Worm (Caenorhabditis elegans) whole organism, L4 larva: ENCODE data around the gene rpl-42.

Source experiments
- F10B5.3 ChIP-seq: sonication (generic microtip); optimal IDR thresholded peaks from 2 replicates; lab custom pipeline; 2016; ENCODE audit warnings: mild to moderate bottlenecking, missing genetic modification characterization, missing compliant biosample characterization
- R02D3.7 ChIP-seq: fragments of 150-350 bp; sonication (generic microtip); optimal IDR thresholded peaks from 3 replicates; lab custom pipeline; 2014; ENCODE audit warnings: missing biosample characterization, missing genetic modification characterization
- Y48G9A.11 ChIP-seq: fragments of 200-800 bp; sonication (Bioruptor generic); IDR thresholded peaks from 2 replicates; pipeline ENCODE4 v1.3.6; 2022; ENCODE audit warnings: missing genetic modification reagents, missing genetic modification characterization, missing compliant biosample characterization
- aha-1 ChIP-seq: fragments of 150-350 bp; peaks from one replicate; lab custom pipeline; 2014; ENCODE audit warnings: missing biosample characterization, missing genetic modification characterization
- ces-1 ChIP-seq: fragments of 150-350 bp; sonication (generic microtip); optimal IDR thresholded peaks from 4 replicates; lab custom pipeline; 2014; ENCODE audit warnings: missing biosample characterization, missing genetic modification reagents, missing genetic modification characterization
- ctbp-1 ChIP-seq: fragments of 200-800 bp; sonication (Bioruptor generic); IDR thresholded peaks from 2 replicates; pipeline ENCODE4 v1.3.6; 2022; ENCODE audit warnings: missing genetic modification reagents, missing genetic modification characterization, missing compliant biosample characterization
- daf-12 ChIP-seq: fragments of 150-350 bp; optimal IDR thresholded peaks from 2 replicates; lab custom pipeline; 2014; ENCODE audit warnings: missing biosample characterization, missing genetic modification reagents, missing genetic modification characterization
- daf-16 ChIP-seq, 3 experiments: sonication (generic microtip); optimal IDR thresholded peaks; 2 replicates each; lab custom pipeline; 2016 to 2017; ENCODE audit warnings: missing genetic modification characterization in 3 of 3, missing genetic modification reagents in 3 of 3, mild to moderate bottlenecking in 2 of 3, missing compliant biosample characterization in 2 of 3, missing biosample characterization in 1 of 3, moderate library complexity in 1 of 3
- daf-8 ChIP-seq: fragments of 200-800 bp; sonication (Bioruptor generic); IDR thresholded peaks from 2 replicates; pipeline ENCODE4 v1.3.6; 2022; ENCODE audit warnings: missing genetic modification characterization, missing compliant biosample characterization
- dmd-6 ChIP-seq: fragments of 200-800 bp; sonication (Bioruptor generic); IDR thresholded peaks from 2 replicates; pipeline ENCODE4 v1.3.6; 2022; ENCODE audit warnings: missing genetic modification reagents, missing genetic modification characterization, missing compliant biosample characterization
- dpl-1 ChIP-seq: fragments of 150-350 bp; optimal IDR thresholded peaks from 2 replicates; lab custom pipeline; 2014; ENCODE audit warnings: missing biosample characterization, missing genetic modification reagents, missing genetic modification characterization
- duxl-1 ChIP-seq: sonication (generic microtip); optimal IDR thresholded peaks from 2 replicates; lab custom pipeline; 2016; ENCODE audit warnings: mild to moderate bottlenecking, missing genetic modification characterization, moderate library complexity, missing compliant biosample characterization; ENCODE audit not compliant: poor library complexity
- fkh-10 ChIP-seq: fragments of 150-350 bp; optimal IDR thresholded peaks from 2 replicates; lab custom pipeline; 2014; ENCODE audit warnings: missing biosample characterization, missing genetic modification reagents, missing genetic modification characterization
- hmg-1.1 ChIP-seq: fragments of 200-800 bp; sonication (Bioruptor generic); IDR thresholded peaks from 2 replicates; pipeline ENCODE4 v1.3.6; 2022; ENCODE audit warnings: missing genetic modification reagents, missing genetic modification characterization, missing compliant biosample characterization
- jun-1 ChIP-seq: fragments of 150-350 bp; optimal IDR thresholded peaks from 2 replicates; lab custom pipeline; 2014; ENCODE audit warnings: missing biosample characterization, missing genetic modification reagents, missing genetic modification characterization
- lim-7 ChIP-seq: fragments of 200-800 bp; sonication (Bioruptor generic); IDR thresholded peaks from 2 replicates; pipeline ENCODE4 v1.3.6; 2022; ENCODE audit warnings: missing genetic modification characterization, missing compliant biosample characterization
- lin-13 ChIP-seq: fragments of 150-350 bp; optimal IDR thresholded peaks from 2 replicates; lab custom pipeline; 2014; ENCODE audit warnings: missing biosample characterization, missing genetic modification reagents, missing genetic modification characterization
- lin-15B ChIP-seq: fragments of 150-350 bp; sonication (generic microtip); optimal IDR thresholded peaks from 3 replicates; lab custom pipeline; 2014; ENCODE audit warnings: missing biosample characterization, missing genetic modification characterization
- lsy-2 ChIP-seq, 2 experiments: fragments of 150-350 bp in 1 of 2; sonication (generic microtip) in 1 of 2; optimal IDR thresholded peaks; 2 replicates each; lab custom pipeline; 2014 to 2017; ENCODE audit warnings: missing biosample characterization in 2 of 2, missing genetic modification characterization in 2 of 2
- madf-9 ChIP-seq: fragments of 200-800 bp; sonication (Bioruptor generic); conservative IDR thresholded peaks from 2 replicates; pipeline ENCODE4 v1.3.6; 2022; ENCODE audit warnings: missing genetic modification reagents, missing genetic modification characterization, missing compliant biosample characterization
- mep-1 ChIP-seq: fragments of 150-350 bp; sonication (generic microtip); optimal IDR thresholded peaks from 3 replicates; lab custom pipeline; 2014; ENCODE audit warnings: missing biosample characterization, missing genetic modification characterization
- mes-2 ChIP-seq: sonication (generic microtip); optimal IDR thresholded peaks from 2 replicates; lab custom pipeline; 2016; ENCODE audit warnings: missing genotype, mild to moderate bottlenecking, missing genetic modification characterization, missing compliant biosample characterization; ENCODE audit not compliant: poor library complexity, severe bottlenecking
- mxl-3 ChIP-seq: fragments of 200-800 bp; sonication (Bioruptor generic); optimal IDR thresholded peaks from 2 replicates; lab custom pipeline; 2018; ENCODE audit warnings: mild to moderate bottlenecking, missing genetic modification characterization, missing compliant biosample characterization
- nhr-11 ChIP-seq: fragments of 150-350 bp; optimal IDR thresholded peaks from 2 replicates; lab custom pipeline; 2014; ENCODE audit warnings: missing biosample characterization, missing genetic modification characterization
- nhr-76 ChIP-seq: fragments of 150-350 bp; optimal IDR thresholded peaks from 2 replicates; lab custom pipeline; 2014; ENCODE audit warnings: missing biosample characterization, missing genetic modification characterization
- pha-4 ChIP-seq, 2 experiments: fragments of 150-350 bp in 1 of 2; fragments of 200-800 bp in 1 of 2; sonication (Bioruptor generic) in 1 of 2; IDR thresholded peaks in 1 of 2; optimal IDR thresholded peaks in 1 of 2; 2 replicates each; pipeline versions ENCODE4 v1.3.6 to Lab custom; 2014 to 2022; ENCODE audit warnings: missing genetic modification characterization in 2 of 2, missing genetic modification reagents in 2 of 2, missing biosample characterization in 1 of 2, missing compliant biosample characterization in 1 of 2
- pqm-1 ChIP-seq: sonication (generic microtip); optimal IDR thresholded peaks from 2 replicates; lab custom pipeline; 2017; ENCODE audit warnings: missing biosample characterization, missing genetic modification characterization
- rbr-2 ChIP-seq: sonication (generic microtip); optimal IDR thresholded peaks from 2 replicates; lab custom pipeline; 2016; ENCODE audit warnings: missing genotype, missing genetic modification characterization, missing compliant biosample characterization
- unc-130 ChIP-seq: sonication (generic microtip); optimal IDR thresholded peaks from 2 replicates; lab custom pipeline; 2016; ENCODE audit warnings: missing genetic modification reagents, missing genetic modification characterization, missing compliant biosample characterization
- unc-39 ChIP-seq: sonication (generic microtip); optimal IDR thresholded peaks from 2 replicates; lab custom pipeline; 2017; ENCODE audit warnings: missing biosample characterization, missing genetic modification characterization
- unc-62 ChIP-seq, 3 experiments: fragments of 150-350 bp in 1 of 3; sonication (generic microtip); optimal IDR thresholded peaks in 2 of 3; peaks in 1 of 3; 1 replicate in 1 of 3; 2 replicates in 2 of 3; lab custom pipeline; 2014 to 2017; ENCODE audit warnings: missing biosample characterization in 3 of 3, missing genetic modification characterization in 3 of 3, missing genetic modification reagents in 3 of 3, missing genotype in 1 of 3
- vab-7 ChIP-seq: fragments of 200-800 bp; sonication (Bioruptor generic); IDR thresholded peaks from 2 replicates; pipeline ENCODE4 v1.3.6; 2022; ENCODE audit warnings: missing genetic modification reagents, missing genetic modification characterization, missing compliant biosample characterization
- zfp-2 ChIP-seq: sonication (generic microtip); optimal IDR thresholded peaks from 2 replicates; lab custom pipeline; 2016; ENCODE audit warnings: mild to moderate bottlenecking, missing genetic modification characterization, missing compliant biosample characterization
- zfp-3 ChIP-seq: fragments of 200-800 bp; sonication (Bioruptor generic); conservative IDR thresholded peaks from 2 replicates; pipeline ENCODE4 v1.3.6; 2022; ENCODE audit warnings: missing genetic modification reagents, missing genetic modification characterization, missing compliant biosample characterization
- zip-11 ChIP-seq: fragments of 200-800 bp; sonication (Bioruptor generic); IDR thresholded peaks from 2 replicates; pipeline ENCODE4 v1.3.6; 2022; ENCODE audit warnings: missing genetic modification characterization, missing compliant biosample characterization

Gene rpl-42

DNA sequence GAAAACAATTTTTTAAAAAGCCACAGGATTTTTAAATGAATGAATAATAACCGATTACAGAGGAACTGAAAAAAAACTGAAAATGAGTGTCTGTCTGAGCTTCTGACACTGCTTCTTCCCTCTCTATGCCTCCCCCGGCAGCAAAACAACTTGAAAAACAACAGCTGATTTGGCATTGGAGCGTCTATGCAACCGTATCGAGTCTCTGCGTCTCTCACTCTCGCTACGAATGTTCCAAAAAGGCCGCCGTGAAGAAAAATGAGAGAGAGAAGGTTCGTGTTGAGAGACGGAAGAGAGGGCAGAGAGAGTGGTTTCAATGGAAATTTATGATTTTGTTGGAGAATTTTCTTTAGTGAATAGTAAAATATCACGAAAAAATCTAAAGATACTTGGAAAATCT is 10.5 kb downstream of the rpl-42 start (continued):
- no peak for TF ChIP-seq lim-7 (GFP tag; lab: Robert Waterston, UW)
- peak; percentile 32 for TF ChIP-seq nhr-11 (tag; lab: Kevin White, UChicago)
- TF ChIP-seq zfp-3 (GFP tag; lab: Robert Waterston, UW): no peak
- peak; percentile 49; the same call in 1 of the 2 replicates for TF ChIP-seq dmd-6 (GFP tag; lab: Robert Waterston, UW)
- peak; percentile 73 for TF ChIP-seq pqm-1 (tag; lab: Kevin White, UChicago)

DNA sequence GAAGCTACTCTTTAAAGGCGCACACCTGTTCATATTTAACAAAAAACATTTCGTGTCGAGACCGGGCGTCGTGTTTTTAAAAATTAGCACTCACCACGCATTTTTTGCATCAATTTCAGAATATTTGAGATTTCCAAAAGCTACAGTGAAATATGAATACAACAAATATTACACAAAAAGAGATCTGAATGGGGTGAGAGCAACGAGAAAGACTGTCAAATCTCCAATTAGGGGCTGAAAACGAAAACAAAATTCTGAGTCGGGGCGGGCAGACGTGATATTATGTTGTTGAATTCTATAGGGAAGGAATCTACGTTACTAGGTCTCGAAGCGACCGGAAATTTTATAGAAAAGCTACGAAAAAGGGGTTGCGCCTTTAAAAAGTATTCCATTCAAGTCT is 11.1 kb downstream of the rpl-42 start, which contains the start of gene C09H10.5:
C09H10.5 (minus strand) TSS at position 101 of the 400 bp plus-strand sequence.
- TF ChIP-seq unc-62 (GFP tag; optimal IDR thresholded peaks at IDR 0.05 in 1 of 2; lab: Kevin White, UChicago) (peak in 1 of 2 experiments; percentile 17), unc-62 (tag; optimal IDR thresholded peaks at IDR 0.05; lab: Kevin White, UChicago) (no peak), nhr-76 (tag; lab: Kevin White, UChicago) (no peak)

DNA sequence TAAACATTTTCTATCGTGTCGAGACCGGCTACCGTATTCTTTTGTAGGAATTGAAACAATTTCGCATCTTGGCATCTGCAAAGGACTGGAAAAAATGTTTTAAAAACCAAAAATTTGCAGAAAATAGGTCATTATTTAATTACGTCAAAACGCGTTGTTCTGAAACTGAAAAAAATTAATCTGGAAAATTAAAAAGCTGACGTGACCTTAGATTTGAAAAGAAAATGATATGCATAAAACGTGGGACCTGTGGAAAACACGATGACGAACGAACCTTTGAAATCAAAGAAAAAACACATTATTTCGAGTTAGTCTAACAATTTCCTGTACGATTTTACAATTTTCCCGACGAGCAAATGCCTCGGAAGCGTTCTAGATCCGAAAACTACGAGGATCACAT is 11.6 kb downstream of the rpl-42 start, which contains the start of gene C09H10.9:
C09H10.9 (plus strand) TSS at position 301 of the 400 bp plus-strand sequence.
- TF ChIP-seq aha-1 (tag; lab: Kevin White, UChicago) (peak; percentile 89), nhr-11 (tag; lab: Kevin White, UChicago) (no peak), Y48G9A.11 (GFP tag; lab: Robert Waterston, UW) (no peak), jun-1 (tag; lab: Kevin White, UChicago) (no peak), F10B5.3 (tag; lab: Kevin White, UChicago) (no peak), zfp-2 (no peak)
- TF ChIP-seq, all 104 proteins: peak for 1

DNA sequence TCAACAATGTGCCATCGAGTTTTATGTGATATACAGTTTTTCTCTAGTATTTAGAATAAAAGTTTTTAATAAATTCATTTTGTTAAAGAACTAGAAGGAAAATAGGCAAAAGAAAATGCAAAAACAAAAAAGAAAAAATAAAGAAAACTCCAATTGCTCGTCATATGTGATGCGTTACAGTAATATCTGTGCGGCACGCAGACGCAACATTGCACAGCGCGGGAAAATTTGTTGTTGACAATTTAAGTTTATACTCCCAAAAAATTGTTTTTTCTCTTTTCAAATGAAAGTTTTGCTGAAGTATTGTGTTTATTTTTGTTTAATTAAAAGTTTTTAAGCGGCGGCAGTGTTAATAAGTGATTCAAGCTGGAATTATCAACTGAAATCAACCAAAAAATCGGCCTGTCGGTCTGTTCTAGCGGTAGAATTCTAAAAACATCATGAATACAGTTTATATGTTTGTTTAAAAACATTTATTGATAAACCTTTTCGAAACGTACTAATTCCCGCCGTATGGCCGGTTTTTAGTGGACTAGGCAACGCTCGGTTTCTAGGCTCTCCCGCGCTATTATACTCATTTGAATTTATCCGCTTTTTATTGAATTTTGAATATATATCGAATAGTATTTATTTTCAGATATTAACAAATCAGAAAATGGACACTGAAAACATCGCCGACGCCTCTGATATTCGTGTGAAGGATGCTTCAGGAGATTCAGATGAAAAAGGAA is 13.6 kb downstream of the rpl-42 start, which contains the start of gene nasp-1:
nasp-1 (plus strand) TSS at position 632 of the 731 bp plus-strand sequence.
- TF ChIP-seq mep-1 (no peak), ctbp-1 (no peak), daf-16 (GFP tag; optimal IDR thresholded peaks at IDR 0.05; lab: Kevin White, UChicago) (no peak), daf-16 (tag; optimal IDR thresholded peaks at IDR 0.05; lab: Kevin White, UChicago) (peak; percentile 28), ces-1 (GFP tag; lab: Kevin White, UChicago) (no peak), unc-39 (tag; lab: Kevin White, UChicago) (no peak), nhr-11 (tag; lab: Kevin White, UChicago) (no peak), unc-62 (GFP tag; optimal IDR thresholded peaks at IDR 0.05 in 1 of 2; lab: Kevin White, UChicago) (no peak), unc-62 (tag; optimal IDR thresholded peaks at IDR 0.05; lab: Kevin White, UChicago) (no peak), mes-2 (tag; lab: Kevin White, UChicago) (peak; percentile 86), Y48G9A.11 (GFP tag; lab: Robert Waterston, UW) (peak; percentile 25; the same call in 1 of the 2 replicates), pha-4 (GFP tag; IDR thresholded peaks at IDR 0.05; lab: Robert Waterston, UW) (no peak), pha-4 (tag; optimal IDR thresholded peaks at IDR 0.05; lab: Kevin White, UChicago) (no peak), mxl-3 (no peak), jun-1 (tag; lab: Kevin White, UChicago) (no peak), zip-11 (no peak), lsy-2 (tag; optimal IDR thresholded peaks at IDR 0.05; lab: Kevin White, UChicago) (peak in 1 of 2 experiments; percentile 80), lin-13 (GFP tag; lab: Kevin White, UChicago) (no peak), R02D3.7 (tag; lab: Kevin White, UChicago) (no peak), unc-130 (GFP tag; lab: Kevin White, UChicago) (peak; percentile 18), madf-9 (GFP tag; lab: Robert Waterston, UW) (no peak), daf-8 (GFP tag; lab: Robert Waterston, UW) (no peak), daf-12 (tag; lab: Kevin White, UChicago) (no peak), lin-15B (tag; lab: Kevin White, UChicago) (no peak), fkh-10 (GFP tag; lab: Kevin White, UChicago) (no peak), vab-7 (no peak), duxl-1 (tag; lab: Kevin White, UChicago) (no peak), dpl-1 (GFP tag; lab: Kevin White, UChicago) (peak; percentile 73), hmg-1.1 (no peak), rbr-2 (no peak)
